Worm (Caenorhabditis elegans): ENCODE data around the gene sqst-5.

- TF ChIP-seq lsy-2 (tag; optimal IDR thresholded peaks at IDR 0.05) (no peak), cnd-1 (tag; optimal IDR thresholded peaks at IDR 0.05) (no peak), snpc-4 (tag; optimal IDR thresholded peaks at IDR 0.05) (no peak), ces-1 (GFP tag; optimal IDR thresholded peaks at IDR 0.05) (no peak), ztf-11 (tag; optimal IDR thresholded peaks at IDR 0.05) (no peak), unc-62 (GFP tag; optimal IDR thresholded peaks at IDR 0.05) (no peak), sem-2 (GFP tag; optimal IDR thresholded peaks at IDR 0.05) (no peak), nhr-28 (tag; optimal IDR thresholded peaks at IDR 0.05) (no peak), nhr-12 (tag; optimal IDR thresholded peaks at IDR 0.05) (no peak), ceh-39 (tag; optimal IDR thresholded peaks at IDR 0.05) (no peak), unc-39 (tag; optimal IDR thresholded peaks at IDR 0.05) (no peak)
Measured at ce11 chrIII:171617-172016, 24.2 kb upstream of the sqst-5 start, which contains the start of the genes F40G9.9 and F40G9.12.
